Worm (Caenorhabditis elegans): ENCODE measurements around the gene rsp-4.

rsp-4 gene

ce11 chrII:5365645-5366044, 23.0 kb downstream of the rsp-4 start, which contains the start of gene F09E5.16:
Gene F09E5.16, minus strand, starts transcription at chrII:5365745.
- no peak for TF ChIP-seq snpc-4 (GFP tag; optimal IDR thresholded peaks at IDR 0.05)
- TF ChIP-seq snpc-4 (tag; optimal IDR thresholded peaks at IDR 0.05): no peak
- TF ChIP-seq dpff-1 (tag; optimal IDR thresholded peaks at IDR 0.05): no peak
- no peak for TF ChIP-seq efl-1 (GFP tag; optimal IDR thresholded peaks at IDR 0.05)
- no peak for TF ChIP-seq him-1 (tag; optimal IDR thresholded peaks at IDR 0.05)

ce11 chrII:5364516-5364915, 24.1 kb downstream of the rsp-4 start:
- TF ChIP-seq ceh-40 (GFP tag; IDR thresholded peaks at IDR 0.05) (no peak), ztf-18 (tag; optimal IDR thresholded peaks at IDR 0.05) (no peak), lir-1 (GFP tag; conservative IDR thresholded peaks at IDR 0.05) (no peak), nfya-1 (tag; optimal IDR thresholded peaks at IDR 0.05; ENCODE audit: borderline replicate concordance, insufficient read depth) (no peak), hmg-1.2 (GFP tag; IDR thresholded peaks at IDR 0.05) (no peak), hsf-1 (GFP tag; IDR thresholded peaks at IDR 0.05) (no peak), F57C9.4 (tag; optimal IDR thresholded peaks at IDR 0.05) (no peak), sptf-2 (GFP tag; optimal IDR thresholded peaks at IDR 0.05) (no peak), ztf-3 (GFP tag; optimal IDR thresholded peaks at IDR 0.05) (no peak), F55B11.4 (tag; optimal IDR thresholded peaks at IDR 0.05; ENCODE audit: borderline replicate concordance, insufficient read depth) (no peak), lsy-27 (tag; optimal IDR thresholded peaks at IDR 0.05; ENCODE audit: borderline replicate concordance, insufficient read depth) (no peak)

DNA sequence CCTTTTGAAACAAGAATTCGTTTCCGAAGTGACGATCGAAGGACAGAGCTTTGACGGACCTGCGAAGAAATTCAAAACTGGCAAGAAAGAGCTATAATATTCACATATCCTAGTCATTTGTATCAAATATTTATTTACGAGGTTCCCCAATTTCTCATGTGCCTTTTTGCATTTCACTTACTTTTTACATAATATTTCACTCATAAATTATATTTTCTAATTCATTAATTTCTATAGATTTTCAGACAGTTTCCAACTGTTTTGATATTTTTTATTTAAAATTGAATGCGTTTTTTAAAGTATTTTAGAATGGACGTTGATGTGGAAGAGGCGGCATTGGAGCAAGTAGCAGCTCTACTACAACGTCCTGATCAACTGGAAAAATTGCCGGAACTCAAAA, 29.4 kb downstream of the rsp-4 start, which contains the start of gene sec-6:
Gene sec-6 (plus strand): TSS at position 301 of the 400 bp plus-strand sequence.
- TF ChIP-seq Y53F4B.3 (GFP tag; IDR thresholded peaks at IDR 0.05) (no peak), atf-7 (tag; optimal IDR thresholded peaks at IDR 0.05) (no peak)

DNA sequence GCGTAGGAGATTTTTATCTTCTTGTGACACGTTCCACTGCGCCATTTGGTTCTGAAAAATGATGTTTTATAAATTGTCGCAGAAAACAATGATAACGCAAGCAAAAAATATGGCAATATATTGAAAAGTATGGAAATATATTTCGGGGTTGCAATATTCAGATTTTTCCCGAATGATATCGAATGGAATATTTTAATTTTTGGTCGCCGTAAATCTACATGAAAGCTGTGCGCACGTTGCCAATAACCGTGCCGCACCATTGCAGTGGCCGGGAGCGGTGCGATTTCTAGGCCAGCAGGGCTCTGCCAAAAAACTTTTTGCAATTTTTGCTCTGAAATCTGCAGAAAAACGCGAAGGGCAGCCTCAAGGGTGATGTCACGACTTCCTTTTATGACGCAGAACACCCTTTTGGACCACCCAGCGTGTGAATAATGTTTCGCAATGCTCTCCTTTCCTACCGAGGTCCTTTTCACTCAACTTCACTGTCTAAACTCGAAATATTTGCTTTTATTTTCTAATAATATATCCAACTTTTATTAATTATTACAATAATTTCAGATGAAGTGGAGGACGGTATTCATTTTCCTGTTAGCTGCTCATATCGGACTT, 30.4 kb downstream of the rsp-4 start, which contains the start of the genes F09E5.11 and bmy-1:
Gene F09E5.11 (minus strand): TSS at position 51 of the 609 bp plus-strand sequence.
Gene bmy-1 (plus strand): TSS at position 559 of the 609 bp plus-strand sequence.
- TF ChIP-seq ets-4 (GFP tag; optimal IDR thresholded peaks at IDR 0.05) (peak; percentile 65), lin-40 (tag; optimal IDR thresholded peaks at IDR 0.05) (peak; percentile 65), sptf-2 (GFP tag; optimal IDR thresholded peaks at IDR 0.05) (peak; percentile 63), rec-8 (tag; optimal IDR thresholded peaks at IDR 0.05) (peak in 1 of 2 experiments; percentile 60), ekl-4 (GFP tag; IDR thresholded peaks at IDR 0.05) (peak; percentile 76), chd-7 (tag; optimal IDR thresholded peaks at IDR 0.05) (peak; percentile 57), snpc-4 (GFP tag; optimal IDR thresholded peaks at IDR 0.05) (peak; percentile 29), snpc-4 (tag; optimal IDR thresholded peaks at IDR 0.05) (peak in 3 of 4 experiments; percentile 44 to 66 (median 63)), dpl-1 (GFP tag; optimal IDR thresholded peaks at IDR 0.05) (no peak), ztf-26 (tag; optimal IDR thresholded peaks at IDR 0.05) (peak; percentile 7), hsf-1 (GFP tag; IDR thresholded peaks at IDR 0.05) (peak; percentile 73; the same call in 1 of the 2 replicates), ztf-6 (GFP tag; IDR thresholded peaks at IDR 0.05) (peak; percentile 30; the same call in 1 of the 2 replicates), sdz-38 (tag; optimal IDR thresholded peaks at IDR 0.05) (no peak), atf-7 (tag; optimal IDR thresholded peaks at IDR 0.05) (peak; percentile 81), unc-62 (GFP tag; optimal IDR thresholded peaks at IDR 0.05) (no peak), lag-1 (GFP tag; IDR thresholded peaks at IDR 0.05) (no peak), F23B12.7 (tag; optimal IDR thresholded peaks at IDR 0.05; ENCODE audit: insufficient read depth) (peak; percentile 29), madf-3 (GFP tag; IDR thresholded peaks at IDR 0.05) (peak; percentile 87; the same call in 1 of the 2 replicates), hmg-20 (GFP tag; IDR thresholded peaks at IDR 0.05) (peak; percentile 69; the same call in 1 of the 2 replicates), sea-2 (GFP tag; IDR thresholded peaks at IDR 0.05) (no peak), zim-3 (tag; optimal IDR thresholded peaks at IDR 0.05) (no peak), lir-1 (GFP tag; conservative IDR thresholded peaks at IDR 0.05) (peak; percentile 86), Y53G8AR.9 (GFP tag; conservative IDR thresholded peaks at IDR 0.05) (0 out of 2 replicates have a peak, but pooled peaks have one; percentile 29), aptf-3 (GFP tag; IDR thresholded peaks at IDR 0.05) (no peak), nhr-179 (tag; optimal IDR thresholded peaks at IDR 0.05) (no peak), gei-17 (GFP tag; optimal IDR thresholded peaks at IDR 0.05) (no peak), egrh-3 (GFP tag; IDR thresholded peaks at IDR 0.05) (peak; percentile 72), C17E4.6 (GFP tag; IDR thresholded peaks at IDR 0.05) (0 out of 2 replicates have a peak, but pooled peaks have one; percentile 30), ama-1 (optimal IDR thresholded peaks at IDR 0.05) (no peak), ama-1 (GFP tag; optimal IDR thresholded peaks at IDR 0.05) (no peak)

Measured in whole organism, young adult.